Fruit fly (Drosophila melanogaster) whole organism, embryonic: ENCODE measurements around the gene CG9372.

Source experiments
- ATbp ChIP-seq: fragments of 200-800 bp; sonication (Bioruptor generic); optimal IDR thresholded peaks from 2 replicates; lab custom pipeline; 2017; ENCODE audit warnings: missing biosample characterization, mild to moderate bottlenecking, missing genetic modification characterization, missing genetic modification reagents
- Aef1 ChIP-seq: fragments of 200-800 bp; sonication (Bioruptor generic); IDR thresholded peaks from 3 replicates; pipeline ENCODE4 v1.3.6; 2022; ENCODE audit warnings: missing biosample characterization, missing genetic modification characterization
- Asciz ChIP-seq: fragments of 200-800 bp; sonication (Bioruptor generic); optimal IDR thresholded peaks from 2 replicates; lab custom pipeline; 2017; ENCODE audit warnings: missing biosample characterization, mild to moderate bottlenecking, missing genetic modification characterization, missing genetic modification reagents
- Awh ChIP-seq: fragments of 200-800 bp; sonication (Bioruptor generic); IDR thresholded peaks from 2 replicates; pipeline ENCODE4, ENCODE4 v1.3.6; 2022; ENCODE audit warnings: missing biosample characterization, missing genetic modification characterization
- Bdp1 ChIP-seq: fragments of 200-800 bp; sonication (Bioruptor generic); optimal IDR thresholded peaks from 3 replicates; lab custom pipeline; 2016; ENCODE audit warnings: missing biosample characterization, missing genetic modification characterization
- CG11695 ChIP-seq: fragments of 200-800 bp; sonication (Bioruptor generic); IDR thresholded peaks from 3 replicates; pipeline ENCODE4 v1.3.6; 2022; ENCODE audit warnings: missing biosample characterization, missing genetic modification characterization
- CG12071 ChIP-seq: fragments of 200-800 bp; sonication (Bioruptor generic); optimal IDR thresholded peaks from 3 replicates; lab custom pipeline; 2018; ENCODE audit warnings: missing biosample characterization, mild to moderate bottlenecking, missing genetic modification characterization
- CG1603 ChIP-seq: fragments of 200-800 bp; sonication (Bioruptor generic); optimal IDR thresholded peaks from 2 replicates; lab custom pipeline; 2019; ENCODE audit warnings: missing biosample characterization, mild to moderate bottlenecking, missing genetic modification characterization, moderate library complexity
- CG16779 ChIP-seq: fragments of 200-800 bp; sonication (Bioruptor generic); IDR thresholded peaks from 2 replicates; pipeline ENCODE4 v1.3.6; 2022; ENCODE audit warnings: missing biosample characterization, missing genetic modification characterization
- CG2712 ChIP-seq: fragments of 200-800 bp; optimal IDR thresholded peaks from 3 replicates; lab custom pipeline; 2019; ENCODE audit warnings: missing biosample characterization, mild to moderate bottlenecking, missing genetic modification characterization, moderate library complexity
- CG31441 ChIP-seq: fragments of 200-800 bp; sonication (Bioruptor generic); IDR thresholded peaks from 2 replicates; pipeline ENCODE4 v1.3.6; 2022; ENCODE audit warnings: missing biosample characterization, missing genetic modification characterization
- CG34224 ChIP-seq: fragments of 200-800 bp; sonication (Bioruptor generic); IDR thresholded peaks from 3 replicates; pipeline ENCODE4 v1.3.6; 2022; ENCODE audit warnings: missing biosample characterization, missing genetic modification characterization; ENCODE audit not compliant: partially characterized antibody
- CG6813 ChIP-seq: fragments of 200-800 bp; sonication (Bioruptor generic); optimal IDR thresholded peaks from 2 replicates; lab custom pipeline; 2017; ENCODE audit warnings: missing biosample characterization, missing genetic modification characterization, mild to moderate bottlenecking, moderate library complexity, missing genetic modification reagents
- CG6854 ChIP-seq: fragments of 200-800 bp; sonication (Bioruptor generic); optimal IDR thresholded peaks from 3 replicates; lab custom pipeline; 2017; ENCODE audit warnings: missing biosample characterization, mild to moderate bottlenecking, missing genetic modification characterization
- CG7556 ChIP-seq: fragments of 200-800 bp; sonication (Bioruptor generic); optimal IDR thresholded peaks from 2 replicates; lab custom pipeline; 2017; ENCODE audit warnings: missing biosample characterization, mild to moderate bottlenecking, missing genetic modification characterization
- CG7963 ChIP-seq: fragments of 200-800 bp; sonication (Bioruptor generic); IDR thresholded peaks from 3 replicates; pipeline ENCODE4 v1.3.6; 2022; ENCODE audit warnings: missing biosample characterization, missing genetic modification characterization; ENCODE audit not compliant: partially characterized antibody
- CG8281 ChIP-seq: fragments of 200-800 bp; sonication (Bioruptor generic); optimal IDR thresholded peaks from 2 replicates; lab custom pipeline; 2018; ENCODE audit warnings: missing biosample characterization, mild to moderate bottlenecking, missing genetic modification characterization, moderate library complexity
- CG8359 ChIP-seq: fragments of 200-800 bp; sonication (Bioruptor generic); optimal IDR thresholded peaks from 2 replicates; lab custom pipeline; 2017; ENCODE audit warnings: missing biosample characterization, mild to moderate bottlenecking, missing genetic modification characterization, borderline replicate concordance
- CG9215 ChIP-seq: fragments of 200-800 bp; sonication (Bioruptor generic); IDR thresholded peaks from 2 replicates; pipeline ENCODE4 v1.3.6; 2022; ENCODE audit warnings: missing biosample characterization, missing genetic modification characterization
- CG9876 ChIP-seq: fragments of 200-800 bp; sonication (Bioruptor generic); optimal IDR thresholded peaks from 2 replicates; lab custom pipeline; 2016; ENCODE audit warnings: missing biosample characterization, missing genetic modification characterization
- Dip2 ChIP-seq: fragments of 200-800 bp; sonication (Bioruptor generic); IDR thresholded peaks from 2 replicates; pipeline ENCODE4 v1.3.6; 2022; ENCODE audit warnings: missing biosample characterization, missing genetic modification characterization
- Doc3 ChIP-seq: fragments of 200-800 bp; sonication (Bioruptor generic); IDR thresholded peaks from 3 replicates; pipeline ENCODE4 v1.3.6; 2022; ENCODE audit warnings: missing biosample characterization, missing genetic modification characterization; ENCODE audit not compliant: partially characterized antibody
- Dref ChIP-seq: fragments of 200-800 bp; sonication (Bioruptor generic); IDR thresholded peaks from 2 replicates; pipeline ENCODE4 v1.3.6; 2022; ENCODE audit warnings: missing biosample characterization, missing genetic modification characterization
- E2f2 ChIP-seq: fragments of 200-800 bp; sonication (Bioruptor generic); IDR thresholded peaks from 2 replicates; pipeline ENCODE4 v1.3.6; 2022; ENCODE audit warnings: missing biosample characterization, missing genetic modification characterization
- H15 ChIP-seq: fragments of 200-800 bp; sonication (Bioruptor generic); IDR thresholded peaks from 3 replicates; pipeline ENCODE4 v1.3.6; 2022; ENCODE audit warnings: missing biosample characterization, missing genetic modification characterization
- HHEX ChIP-seq: fragments of 200-800 bp; sonication (Bioruptor generic); optimal IDR thresholded peaks from 3 replicates; lab custom pipeline; 2017; ENCODE audit warnings: missing biosample characterization, mild to moderate bottlenecking, missing genetic modification characterization, missing genetic modification reagents
- Hand ChIP-seq: fragments of 200-800 bp; sonication (Bioruptor generic); optimal IDR thresholded peaks from 2 replicates; lab custom pipeline; 2017; ENCODE audit warnings: mild to moderate bottlenecking, missing biosample characterization, missing genetic modification reagents, missing genetic modification characterization
- Lim3 ChIP-seq: fragments of 200-800 bp; sonication (Bioruptor generic); IDR thresholded peaks from 2 replicates; pipeline ENCODE4 v1.3.6; 2022; ENCODE audit warnings: missing biosample characterization, missing genetic modification characterization
- Side ChIP-seq: fragments of 200-800 bp; sonication (Bioruptor generic); optimal IDR thresholded peaks from 2 replicates; lab custom pipeline; 2016; ENCODE audit warnings: missing biosample characterization, missing genetic modification characterization
- Six4 ChIP-seq: fragments of 200-800 bp; sonication (Bioruptor generic); optimal IDR thresholded peaks from 2 replicates; lab custom pipeline; 2016; ENCODE audit warnings: missing biosample characterization, missing genetic modification characterization
- Xbp1 ChIP-seq: fragments of 200-800 bp; sonication (Bioruptor generic); optimal IDR thresholded peaks from 3 replicates; lab custom pipeline; 2016; ENCODE audit warnings: missing biosample characterization, mild to moderate bottlenecking, missing genetic modification characterization
- ash1 ChIP-seq: fragments of 200-800 bp; sonication (Bioruptor generic); optimal IDR thresholded peaks from 2 replicates; lab custom pipeline; 2018; ENCODE audit warnings: missing biosample characterization, mild to moderate bottlenecking, missing genetic modification characterization
- bcd ChIP-seq: fragments of 200-800 bp; sonication (Bioruptor generic); optimal IDR thresholded peaks from 2 replicates; lab custom pipeline; 2017; ENCODE audit warnings: missing biosample characterization, mild to moderate bottlenecking, missing genetic modification characterization
- br ChIP-seq: fragments of >200 bp; optimal IDR thresholded peaks from 2 replicates; lab custom pipeline; 2017
- cad ChIP-seq: fragments of >200 bp; optimal IDR thresholded peaks from 2 replicates; lab custom pipeline; 2017; ENCODE audit warnings: missing biosample characterization, missing genetic modification characterization
- dimm ChIP-seq: fragments of 200-800 bp; sonication (Bioruptor generic); IDR thresholded peaks from 2 replicates; pipeline ENCODE4 v1.3.6; 2022; ENCODE audit warnings: missing biosample characterization, missing genetic modification characterization
- eyg ChIP-seq: fragments of 200-800 bp; sonication (Bioruptor generic); optimal IDR thresholded peaks from 3 replicates; lab custom pipeline; 2016; ENCODE audit warnings: missing biosample characterization, missing genetic modification characterization
- fd3F ChIP-seq: fragments of 200-800 bp; sonication (Bioruptor generic); optimal IDR thresholded peaks from 2 replicates; lab custom pipeline; 2018; ENCODE audit warnings: missing biosample characterization, mild to moderate bottlenecking, missing genetic modification characterization, moderate library complexity
- ham ChIP-seq: fragments of 200-800 bp; sonication (Bioruptor generic); IDR thresholded peaks from 2 replicates; pipeline ENCODE4 v1.3.6; 2022; ENCODE audit warnings: missing biosample characterization, missing genetic modification characterization
- hkb ChIP-seq, 2 experiments: fragments of 200-800 bp in 1 of 2; fragments of >200 bp in 1 of 2; sonication (Bioruptor generic) in 1 of 2; IDR thresholded peaks in 1 of 2; optimal IDR thresholded peaks in 1 of 2; 2 replicates each; pipeline versions ENCODE4 v1.3.6 to Lab custom; 2017 to 2022; ENCODE audit warnings: missing biosample characterization in 1 of 2, missing genetic modification characterization in 1 of 2
- jing ChIP-seq: fragments of 200-800 bp; sonication (Bioruptor generic); optimal IDR thresholded peaks from 2 replicates; lab custom pipeline; 2018; ENCODE audit warnings: missing biosample characterization, mild to moderate bottlenecking, missing genetic modification characterization
- lmd ChIP-seq: fragments of 200-800 bp; sonication (Bioruptor generic); IDR thresholded peaks from 2 replicates; pipeline ENCODE4 v1.3.6; 2022; ENCODE audit warnings: missing biosample characterization, missing genetic modification characterization
- nau ChIP-seq: fragments of 200-800 bp; sonication (Bioruptor generic); optimal IDR thresholded peaks from 3 replicates; lab custom pipeline; 2017; ENCODE audit warnings: missing biosample characterization, mild to moderate bottlenecking, missing genetic modification characterization, missing genetic modification reagents
- nerfin-2 ChIP-seq: fragments of 200-800 bp; sonication (Bioruptor generic); IDR thresholded peaks from 2 replicates; pipeline ENCODE4 v1.3.6; 2022; ENCODE audit warnings: missing biosample characterization, missing genetic modification characterization; ENCODE audit not compliant: partially characterized antibody
- nom ChIP-seq: fragments of 200-800 bp; sonication (Bioruptor generic); optimal IDR thresholded peaks from 2 replicates; lab custom pipeline; 2017; ENCODE audit warnings: missing biosample characterization, missing genetic modification characterization, mild to moderate bottlenecking, moderate library complexity, missing genetic modification reagents
- odd ChIP-seq: fragments of 200-800 bp; sonication (Bioruptor generic); optimal IDR thresholded peaks from 2 replicates; lab custom pipeline; 2017; ENCODE audit warnings: missing biosample characterization, mild to moderate bottlenecking, missing genetic modification characterization
- onecut ChIP-seq: fragments of 200-800 bp; sonication (Bioruptor generic); IDR thresholded peaks from 2 replicates; pipeline ENCODE4 v1.3.6; 2022; ENCODE audit warnings: missing biosample characterization, missing genetic modification characterization
- schlank ChIP-seq: fragments of 200-800 bp; sonication (Bioruptor generic); optimal IDR thresholded peaks from 2 replicates; lab custom pipeline; 2018; ENCODE audit warnings: missing biosample characterization, mild to moderate bottlenecking, missing genetic modification characterization
- tx ChIP-seq: fragments of 200-800 bp; sonication (Bioruptor generic); optimal IDR thresholded peaks from 2 replicates; lab custom pipeline; 2016; ENCODE audit warnings: missing biosample characterization, missing genetic modification characterization
- usp ChIP-seq: fragments of >200 bp; optimal IDR thresholded peaks from 2 replicates; lab custom pipeline; 2017; ENCODE audit warnings: missing biosample characterization, missing genetic modification characterization

The CG9372 gene

dm6 chr3L:19634788-19635448 is 28.9 kb downstream of the CG9372 start (continued):
- TF ChIP-seq CG6854 (GFP tag; lab: Kevin White, UChicago) (peak; percentile 54), CG7963 (GFP tag; lab: Robert Waterston, UW) (no peak), cad (GFP tag; lab: Kevin White, UChicago) (no peak), jing (GFP tag; lab: Kevin White, UChicago) (no peak), onecut (GFP tag; lab: Robert Waterston, UW) (peak; percentile 96), bcd (GFP tag; lab: Kevin White, UChicago) (peak; percentile 66), CG7556 (GFP tag; lab: Kevin White, UChicago) (peak; percentile 84), E2f2 (GFP tag; lab: Robert Waterston, UW) (no peak), Xbp1 (GFP tag; lab: Kevin White, UChicago) (peak; percentile 47), ham (no peak), nau (GFP tag; lab: Kevin White, UChicago) (no peak), CG34224 (GFP tag; lab: Robert Waterston, UW) (no peak), dimm (GFP tag; lab: Robert Waterston, UW) (no peak), ash1 (GFP tag; lab: Kevin White, UChicago) (no peak), Bdp1 (GFP tag; lab: Kevin White, UChicago) (no peak), Six4 (GFP tag; lab: Kevin White, UChicago) (peak; percentile 73), nom (GFP tag; lab: Kevin White, UChicago) (peak; percentile 72), CG9215 (GFP tag; lab: Robert Waterston, UW) (no peak; the same call in 1 of the 2 replicates), H15 (no peak), CG2712 (peak; percentile 90), Dip2 (GFP tag; lab: Robert Waterston, UW) (no peak), CG16779 (no peak), Aef1 (GFP tag; lab: Robert Waterston, UW) (peak; percentile 74), CG11695 (GFP tag; lab: Robert Waterston, UW) (peak; percentile 91), Side (GFP tag; lab: Kevin White, UChicago) (no peak), odd (GFP tag; lab: Kevin White, UChicago) (peak; percentile 17), nerfin-2 (no peak), hkb (optimal IDR thresholded peaks at IDR 0.05; lab: Kevin White, UChicago) (no peak), hkb (GFP tag; IDR thresholded peaks at IDR 0.05; lab: Robert Waterston, UW) (peak; percentile 54), CG12071 (no peak), ATbp (peak; percentile 33), Doc3 (GFP tag; lab: Robert Waterston, UW) (no peak), Awh (GFP tag; lab: Robert Waterston, UW) (peak; percentile 33; the same call in 1 of the 2 replicates), Asciz (GFP tag; lab: Kevin White, UChicago) (peak; percentile 71), CG8359 (no peak), CG31441 (GFP tag; lab: Robert Waterston, UW) (peak; percentile 92), Hand (GFP tag; lab: Kevin White, UChicago) (peak; percentile 45), eyg (GFP tag; lab: Kevin White, UChicago) (no peak), usp (no peak), tx (GFP tag; lab: Kevin White, UChicago) (no peak), CG9876 (no peak), lmd (peak; percentile 81; the same call in 1 of the 2 replicates), schlank (tag; lab: Kevin White, UChicago) (no peak), Dref (GFP tag; lab: Robert Waterston, UW) (no peak), CG6813 (GFP tag; lab: Kevin White, UChicago) (peak; percentile 67), CG8281 (tag; lab: Kevin White, UChicago) (peak; percentile 59), HHEX (GFP tag; lab: Kevin White, UChicago) (peak; percentile 51), br (lab: Kevin White, UChicago) (no peak), fd3F (peak; percentile 62), CG1603 (tag; lab: Kevin White, UChicago) (no peak), Lim3 (no peak)
